Fruit fly (Drosophila melanogaster) whole organism, embryonic: ENCODE results near the gene shv.

Experiments
- Abd-B ChIP-seq: fragments of 200-800 bp; sonication (Bioruptor generic); optimal IDR thresholded peaks from 2 replicates; lab custom pipeline; 2018; ENCODE audit warnings: missing biosample characterization, mild to moderate bottlenecking, missing genetic modification characterization, moderate library complexity
- Bdp1 ChIP-seq: fragments of 200-800 bp; sonication (Bioruptor generic); optimal IDR thresholded peaks from 3 replicates; lab custom pipeline; 2016; ENCODE audit warnings: missing biosample characterization, missing genetic modification characterization
- CG10209 ChIP-seq: fragments of 200-800 bp; sonication (Bioruptor generic); optimal IDR thresholded peaks from 3 replicates; lab custom pipeline; 2017; ENCODE audit warnings: missing biosample characterization, mild to moderate bottlenecking, missing genetic modification characterization, missing genetic modification reagents
- CG11093 ChIP-seq: fragments of 200-800 bp; sonication (Bioruptor generic); IDR thresholded peaks from 3 replicates; pipeline ENCODE4 v1.3.6; 2022; ENCODE audit warnings: missing biosample characterization, missing genetic modification characterization
- CG13296 ChIP-seq: fragments of 200-800 bp; sonication (Bioruptor generic); optimal IDR thresholded peaks from 3 replicates; lab custom pipeline; 2018; ENCODE audit warnings: missing biosample characterization, mild to moderate bottlenecking, missing genetic modification characterization
- CG14860 ChIP-seq: fragments of 200-800 bp; sonication (Bioruptor generic); IDR thresholded peaks from 3 replicates; pipeline ENCODE4 v1.3.6; 2022; ENCODE audit warnings: missing biosample characterization, missing genetic modification characterization; ENCODE audit not compliant: partially characterized antibody
- CG14965 ChIP-seq: fragments of 200-800 bp; sonication (Bioruptor generic); optimal IDR thresholded peaks from 2 replicates; lab custom pipeline; 2016; ENCODE audit warnings: missing biosample characterization, missing genetic modification characterization, borderline replicate concordance
- CG17359 ChIP-seq: fragments of 200-800 bp; sonication (Bioruptor generic); optimal IDR thresholded peaks from 3 replicates; lab custom pipeline; 2018; ENCODE audit warnings: missing biosample characterization, mild to moderate bottlenecking, missing genetic modification characterization, moderate library complexity
- CG18764 ChIP-seq: fragments of 200-800 bp; sonication (Bioruptor generic); optimal IDR thresholded peaks from 3 replicates; lab custom pipeline; 2016; ENCODE audit warnings: missing biosample characterization, missing genetic modification characterization
- CG2120 ChIP-seq: fragments of 200-800 bp; sonication (Bioruptor generic); optimal IDR thresholded peaks from 3 replicates; lab custom pipeline; 2016; ENCODE audit warnings: missing biosample characterization, missing genetic modification characterization
- CG34422 ChIP-seq: fragments of 200-800 bp; sonication (Bioruptor generic); IDR thresholded peaks from 3 replicates; pipeline ENCODE4 v1.3.6; 2022; ENCODE audit warnings: missing biosample characterization, missing genetic modification characterization
- CG3726 ChIP-seq: fragments of 200-800 bp; sonication (Bioruptor generic); IDR thresholded peaks from 3 replicates; pipeline ENCODE4, ENCODE4 v1.3.6; 2022; ENCODE audit warnings: missing biosample characterization, missing genetic modification characterization
- CG6689 ChIP-seq: fragments of 200-800 bp; sonication (Bioruptor generic); IDR thresholded peaks from 2 replicates; pipeline ENCODE4 v1.3.6; 2022; ENCODE audit warnings: missing biosample characterization, missing genetic modification characterization
- CG7987 ChIP-seq: fragments of 200-800 bp; sonication (Bioruptor generic); optimal IDR thresholded peaks from 2 replicates; lab custom pipeline; 2018; ENCODE audit warnings: missing biosample characterization, mild to moderate bottlenecking, missing genetic modification characterization, moderate library complexity
- CG8281 ChIP-seq: fragments of 200-800 bp; sonication (Bioruptor generic); optimal IDR thresholded peaks from 2 replicates; lab custom pipeline; 2018; ENCODE audit warnings: missing biosample characterization, mild to moderate bottlenecking, missing genetic modification characterization, moderate library complexity
- CG9215 ChIP-seq: fragments of 200-800 bp; sonication (Bioruptor generic); IDR thresholded peaks from 2 replicates; pipeline ENCODE4 v1.3.6; 2022; ENCODE audit warnings: missing biosample characterization, missing genetic modification characterization
- CG9797 ChIP-seq: fragments of 200-800 bp; sonication (Bioruptor generic); optimal IDR thresholded peaks from 3 replicates; lab custom pipeline; 2018; ENCODE audit warnings: missing biosample characterization, mild to moderate bottlenecking, missing genetic modification characterization
- Deaf1 ChIP-seq: fragments of 200-800 bp; optimal IDR thresholded peaks from 3 replicates; lab custom pipeline; 2019; ENCODE audit warnings: missing biosample characterization, mild to moderate bottlenecking, missing genetic modification characterization, moderate library complexity
- Dfd ChIP-seq, 2 experiments: fragments of >200 bp; optimal IDR thresholded peaks; 2 replicates each; lab custom pipeline; 2017; ENCODE audit warnings: missing biosample characterization in 2 of 2, missing genetic modification characterization in 2 of 2
- Drgx ChIP-seq: fragments of 200-800 bp; sonication (Bioruptor generic); IDR thresholded peaks from 2 replicates; pipeline ENCODE4 v1.3.6; 2022; ENCODE audit warnings: missing biosample characterization, missing genetic modification characterization
- Fer1 ChIP-seq: fragments of 200-800 bp; sonication (Bioruptor generic); optimal IDR thresholded peaks from 2 replicates; lab custom pipeline; 2017; ENCODE audit warnings: missing biosample characterization, mild to moderate bottlenecking, missing genetic modification characterization
- Fer2 ChIP-seq: fragments of 200-800 bp; sonication (Bioruptor generic); optimal IDR thresholded peaks from 2 replicates; lab custom pipeline; 2018; ENCODE audit warnings: missing biosample characterization, mild to moderate bottlenecking, missing genetic modification characterization, moderate library complexity
- Hr3 ChIP-seq: fragments of 200-800 bp; sonication (Bioruptor generic); optimal IDR thresholded peaks from 3 replicates; lab custom pipeline; 2016; ENCODE audit warnings: missing biosample characterization, missing genetic modification characterization
- Hr51 ChIP-seq, 2 experiments: fragments of 200-800 bp; sonication (Bioruptor generic); optimal IDR thresholded peaks; 2 replicates in 1 of 2; 3 replicates in 1 of 2; lab custom pipeline; 2016 to 2018; ENCODE audit warnings: missing biosample characterization in 2 of 2, missing genetic modification characterization in 2 of 2, mild to moderate bottlenecking in 1 of 2, moderate library complexity in 1 of 2
- Hsf ChIP-seq: fragments of 200-800 bp; sonication (Bioruptor generic); optimal IDR thresholded peaks from 3 replicates; lab custom pipeline; 2016; ENCODE audit warnings: missing biosample characterization, missing genetic modification characterization
- Lim3 ChIP-seq: fragments of 200-800 bp; sonication (Bioruptor generic); IDR thresholded peaks from 2 replicates; pipeline ENCODE4 v1.3.6; 2022; ENCODE audit warnings: missing biosample characterization, missing genetic modification characterization
- NC2α ChIP-seq: fragments of 200-800 bp; sonication (Bioruptor generic); optimal IDR thresholded peaks from 2 replicates; lab custom pipeline; 2016; ENCODE audit warnings: missing biosample characterization, missing genetic modification characterization
- Oli ChIP-seq: fragments of 200-800 bp; sonication (Bioruptor generic); optimal IDR thresholded peaks from 2 replicates; lab custom pipeline; 2018; ENCODE audit warnings: missing biosample characterization, mild to moderate bottlenecking, missing genetic modification characterization, moderate library complexity
- Sry-β ChIP-seq: fragments of 200-800 bp; sonication (Bioruptor generic); optimal IDR thresholded peaks from 2 replicates; lab custom pipeline; 2018; ENCODE audit warnings: missing biosample characterization, mild to moderate bottlenecking, missing genetic modification characterization, moderate library complexity
- Trl ChIP-seq, 3 experiments: fragments of >200 bp in 2 of 3; fragments of 200-800 bp in 1 of 3; sonication (Bioruptor generic) in 1 of 3; optimal IDR thresholded peaks; 2 replicates in 1 of 3; 3 replicates in 2 of 3; lab custom pipeline; 2016 to 2017; ENCODE audit warnings: missing biosample characterization in 1 of 3, missing genetic modification characterization in 1 of 3
- Xbp1 ChIP-seq: fragments of 200-800 bp; sonication (Bioruptor generic); optimal IDR thresholded peaks from 3 replicates; lab custom pipeline; 2016; ENCODE audit warnings: missing biosample characterization, mild to moderate bottlenecking, missing genetic modification characterization
- abd-A ChIP-seq: fragments of 200-800 bp; sonication (Bioruptor generic); optimal IDR thresholded peaks from 3 replicates; lab custom pipeline; 2019; ENCODE audit warnings: missing biosample characterization, mild to moderate bottlenecking, missing genetic modification characterization, moderate library complexity
- aop ChIP-seq: fragments of 200-800 bp; sonication (Bioruptor generic); IDR thresholded peaks from 2 replicates; pipeline ENCODE4 v1.3.6; 2022; ENCODE audit warnings: missing biosample characterization, missing genetic modification characterization
- ap ChIP-seq: fragments of 200-800 bp; sonication (Bioruptor generic); IDR thresholded peaks from 2 replicates; pipeline ENCODE4 v1.3.6; 2022; ENCODE audit warnings: missing biosample characterization, missing genetic modification characterization
- az2 ChIP-seq: fragments of 200-800 bp; sonication (Bioruptor generic); optimal IDR thresholded peaks from 3 replicates; lab custom pipeline; 2016; ENCODE audit warnings: missing biosample characterization, missing genetic modification characterization
- cas ChIP-seq: fragments of 200-800 bp; sonication (Bioruptor generic); IDR thresholded peaks from 2 replicates; pipeline ENCODE4 v1.3.6; 2022; ENCODE audit warnings: missing biosample characterization, missing genetic modification characterization
- dmrt99B ChIP-seq: fragments of 200-800 bp; sonication (Bioruptor generic); optimal IDR thresholded peaks from 2 replicates; lab custom pipeline; 2018; ENCODE audit warnings: missing biosample characterization, mild to moderate bottlenecking, missing genetic modification characterization, moderate library complexity
- hkb ChIP-seq, 2 experiments: fragments of 200-800 bp in 1 of 2; fragments of >200 bp in 1 of 2; sonication (Bioruptor generic) in 1 of 2; IDR thresholded peaks in 1 of 2; optimal IDR thresholded peaks in 1 of 2; 2 replicates each; pipeline versions ENCODE4 v1.3.6 to Lab custom; 2017 to 2022; ENCODE audit warnings: missing biosample characterization in 1 of 2, missing genetic modification characterization in 1 of 2
- ind ChIP-seq: fragments of 200-800 bp; sonication (Bioruptor generic); optimal IDR thresholded peaks from 3 replicates; lab custom pipeline; 2016; ENCODE audit warnings: missing biosample characterization, missing genetic modification characterization
- lbe ChIP-seq: fragments of 200-800 bp; sonication (Bioruptor generic); optimal IDR thresholded peaks from 2 replicates; lab custom pipeline; 2016; ENCODE audit warnings: missing biosample characterization, mild to moderate bottlenecking, missing genetic modification characterization
- lmd ChIP-seq: fragments of 200-800 bp; sonication (Bioruptor generic); IDR thresholded peaks from 2 replicates; pipeline ENCODE4 v1.3.6; 2022; ENCODE audit warnings: missing biosample characterization, missing genetic modification characterization
- pb ChIP-seq: fragments of 200-800 bp; sonication (Bioruptor generic); optimal IDR thresholded peaks from 3 replicates; lab custom pipeline; 2016; ENCODE audit warnings: missing biosample characterization, missing genetic modification characterization
- pnt ChIP-seq: fragments of 200-800 bp; sonication (Bioruptor generic); optimal IDR thresholded peaks from 3 replicates; lab custom pipeline; 2016; ENCODE audit warnings: missing biosample characterization, missing genetic modification characterization
- pzg ChIP-seq: fragments of 200-800 bp; sonication (Bioruptor generic); optimal IDR thresholded peaks from 3 replicates; lab custom pipeline; 2018; ENCODE audit warnings: missing biosample characterization, mild to moderate bottlenecking, missing genetic modification characterization, moderate library complexity
- ranshi ChIP-seq: fragments of 200-800 bp; sonication (Bioruptor generic); IDR thresholded peaks from 2 replicates; pipeline ENCODE4 v1.3.6; 2022; ENCODE audit warnings: missing biosample characterization, missing genetic modification characterization
- slp2 ChIP-seq: fragments of 200-800 bp; sonication (Bioruptor generic); optimal IDR thresholded peaks from 2 replicates; lab custom pipeline; 2016; ENCODE audit warnings: missing biosample characterization, missing genetic modification characterization
- sug ChIP-seq: fragments of 200-800 bp; optimal IDR thresholded peaks from 2 replicates; lab custom pipeline; 2019; ENCODE audit warnings: missing biosample characterization, mild to moderate bottlenecking, missing genetic modification characterization, moderate library complexity
- wor ChIP-seq: fragments of 200-800 bp; sonication (Bioruptor generic); IDR thresholded peaks from 2 replicates; pipeline ENCODE4 v1.3.6; 2022; ENCODE audit warnings: missing biosample characterization, missing genetic modification characterization

The shv gene

dm6 chr2L:487171-487570, 34.3 kb downstream of the shv start (continued):
- TF ChIP-seq Bdp1 (GFP tag; lab: Kevin White, UChicago) (no peak), NC2α (GFP tag; lab: Kevin White, UChicago) (no peak), Lim3 (GFP tag; lab: Robert Waterston, UW) (no peak), CG34422 (GFP tag; lab: Robert Waterston, UW) (no peak), CG3726 (GFP tag; lab: Robert Waterston, UW) (no peak), sug (tag; lab: Kevin White, UChicago) (peak; percentile 20), pnt (GFP tag; lab: Kevin White, UChicago) (no peak), Deaf1 (tag; lab: Kevin White, UChicago) (peak; percentile 10), CG9797 (no peak), Hsf (GFP tag; lab: Kevin White, UChicago) (no peak), pzg (GFP tag; lab: Kevin White, UChicago) (no peak), slp2 (GFP tag; lab: Kevin White, UChicago) (no peak), CG6689 (GFP tag; lab: Robert Waterston, UW) (no peak), CG13296 (no peak), CG9215 (no peak), CG7987 (GFP tag; lab: Kevin White, UChicago) (peak; percentile 47), CG18764 (GFP tag; lab: Kevin White, UChicago) (no peak), CG8281 (no peak), CG14860 (no peak), Oli (no peak), aop (GFP tag; lab: Robert Waterston, UW) (no peak)

dm6 chr2L:487719-488547, 35.0 kb downstream of the shv start:
- no peak for TF ChIP-seq wor (GFP tag; lab: Robert Waterston, UW)
- TF ChIP-seq Fer1 = no peak
- TF ChIP-seq hkb (optimal IDR thresholded peaks at IDR 0.05; lab: Kevin White, UChicago) = no peak
- peak; percentile 24; the same call in 1 of the 2 replicates for TF ChIP-seq hkb (GFP tag; IDR thresholded peaks at IDR 0.05; lab: Robert Waterston, UW)
- TF ChIP-seq Hr3 (GFP tag; lab: Kevin White, UChicago) = peak; percentile 20
- TF ChIP-seq dmrt99B (tag; lab: Kevin White, UChicago) = peak; percentile 45
- no peak for TF ChIP-seq Dfd (GFP tag; optimal IDR thresholded peaks at IDR 0.05; lab: Kevin White, UChicago)
- no peak for TF ChIP-seq Sry-β (GFP tag; lab: Kevin White, UChicago)
- TF ChIP-seq CG14965 = no peak
- peak; percentile 34 for TF ChIP-seq Abd-B
- no peak for TF ChIP-seq pb (GFP tag; lab: Kevin White, UChicago)
- TF ChIP-seq ap = no peak
- peak; percentile 45; the same call in 1 of the 2 replicates for TF ChIP-seq lmd
- peak; percentile 50; the same call in 1 of the 2 replicates for TF ChIP-seq Drgx
- no peak for TF ChIP-seq abd-A (tag; lab: Kevin White, UChicago)
- TF ChIP-seq Fer2 = no peak
- TF ChIP-seq CG10209 (GFP tag; lab: Kevin White, UChicago) = peak; percentile 18
- 0 out of 3 replicates have a peak, but pooled peaks have one; percentile 12 for TF ChIP-seq CG3726 (GFP tag; lab: Robert Waterston, UW)
- TF ChIP-seq ind (GFP tag; lab: Kevin White, UChicago) = peak; percentile 7
- TF ChIP-seq lbe (GFP tag; lab: Kevin White, UChicago) = no peak
- peak; percentile 27 for TF ChIP-seq az2
- TF ChIP-seq Xbp1 (GFP tag; lab: Kevin White, UChicago) = peak; percentile 23
- TF ChIP-seq cas (GFP tag; lab: Robert Waterston, UW) = no peak
- peak in 1 of 2 experiments; percentile 48 for TF ChIP-seq Hr51 (GFP tag; optimal IDR thresholded peaks at IDR 0.05; lab: Kevin White, UChicago)
- TF ChIP-seq Trl (optimal IDR thresholded peaks at IDR 0.05; lab: Kevin White, UChicago) = peak; percentile 28 to 55
- no peak for TF ChIP-seq Trl (GFP tag; optimal IDR thresholded peaks at IDR 0.05; lab: Kevin White, UChicago)
- TF ChIP-seq CG17359 (tag; lab: Kevin White, UChicago) = peak; percentile 10
- 0 out of 2 replicates have a peak, but pooled peaks have one; percentile 10 for TF ChIP-seq ranshi
- TF ChIP-seq CG11093 = no peak
- TF ChIP-seq CG2120 = peak; percentile 19
